Worm (Caenorhabditis elegans): ENCODE measurements around the gene aex-2.

Gene aex-2

DNA sequence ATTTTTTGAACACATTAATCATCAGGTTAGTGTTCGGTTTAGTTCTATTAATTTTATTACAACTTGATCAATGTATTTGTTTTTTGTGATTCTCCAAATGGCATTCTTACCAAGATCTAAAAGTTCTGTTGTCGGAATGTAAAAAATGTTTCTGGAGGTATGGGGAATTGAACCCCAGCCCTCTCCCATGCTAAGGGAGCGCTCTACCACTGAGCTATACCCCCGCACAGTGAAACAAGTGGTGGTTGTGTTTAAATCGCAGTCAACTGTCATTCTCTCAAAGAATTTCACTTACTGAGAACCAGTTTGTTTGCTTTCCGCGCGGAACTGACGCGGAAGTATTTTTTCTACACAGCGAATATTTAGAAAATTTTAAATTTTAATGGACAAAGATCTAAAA is 15.2 kb downstream of the aex-2 start (continued):
- TF ChIP-seq nhr-120 (GFP tag; IDR thresholded peaks at IDR 0.05): 0 out of 2 replicates have a peak, but pooled peaks have one; percentile 25
- peak; percentile 47 for TF ChIP-seq B0035.1 (tag; optimal IDR thresholded peaks at IDR 0.05)
- peak; percentile 41 for TF ChIP-seq dpff-1 (tag; optimal IDR thresholded peaks at IDR 0.05)
- no peak for TF ChIP-seq F37B4.10 (GFP tag; IDR thresholded peaks at IDR 0.05)
- TF ChIP-seq tbx-9 (tag; optimal IDR thresholded peaks at IDR 0.05; ENCODE audit: borderline replicate concordance): no peak
- peak; percentile 18 for TF ChIP-seq F10E7.11 (tag; optimal IDR thresholded peaks at IDR 0.05)
- TF ChIP-seq chd-7 (tag; optimal IDR thresholded peaks at IDR 0.05): peak; percentile 85
- peak; percentile 35 for TF ChIP-seq K12H6.12 (tag; optimal IDR thresholded peaks at IDR 0.05)
- TF ChIP-seq C17E4.6 (GFP tag; IDR thresholded peaks at IDR 0.05): peak; percentile 75; the same call in 1 of the 2 replicates
- TF ChIP-seq nhr-80 (tag; optimal IDR thresholded peaks at IDR 0.05): no peak
- no peak for TF ChIP-seq K11D2.4 (GFP tag; IDR thresholded peaks at IDR 0.05)
- no peak for TF ChIP-seq madf-8 (GFP tag; conservative IDR thresholded peaks at IDR 0.05)
- TF ChIP-seq egl-18 (GFP tag; IDR thresholded peaks at IDR 0.05): no peak
- TF ChIP-seq efl-1 (GFP tag; optimal IDR thresholded peaks at IDR 0.05): no peak
- peak; percentile 77 for TF ChIP-seq pbrm-1 (GFP tag; IDR thresholded peaks at IDR 0.05)
- peak; percentile 65 for TF ChIP-seq athp-1 (tag; optimal IDR thresholded peaks at IDR 0.05)
- peak; percentile 72 for TF ChIP-seq sptf-2 (GFP tag; optimal IDR thresholded peaks at IDR 0.05)
- peak; percentile 84 for TF ChIP-seq mxl-1 (tag; optimal IDR thresholded peaks at IDR 0.05)
- TF ChIP-seq B0261.1 (tag; optimal IDR thresholded peaks at IDR 0.05): peak; percentile 95
- peak; percentile 37 for TF ChIP-seq ceh-27 (GFP tag; optimal IDR thresholded peaks at IDR 0.05)
- TF ChIP-seq hlh-26 (GFP tag; conservative IDR thresholded peaks at IDR 0.05): no peak
- TF ChIP-seq lsl-1 (GFP tag; optimal IDR thresholded peaks at IDR 0.05): no peak
- TF ChIP-seq F22D6.2 (tag; optimal IDR thresholded peaks at IDR 0.05): no peak
- TF ChIP-seq F57A8.1 (GFP tag; optimal IDR thresholded peaks at IDR 0.05): peak; percentile 60
- TF ChIP-seq fkh-3 (tag; optimal IDR thresholded peaks at IDR 0.05): no peak
- peak; percentile 86 for TF ChIP-seq snpc-1.3 (tag; optimal IDR thresholded peaks at IDR 0.05; ENCODE audit: insufficient read depth)
- TF ChIP-seq T26A5.8 (tag; optimal IDR thresholded peaks at IDR 0.05): peak; percentile 78
- no peak for TF ChIP-seq ztf-6 (GFP tag; IDR thresholded peaks at IDR 0.05)
- no peak for TF ChIP-seq bed-2 (GFP tag; IDR thresholded peaks at IDR 0.05)
- TF ChIP-seq hrde-1 (tag; optimal IDR thresholded peaks at IDR 0.05; ENCODE audit: borderline replicate concordance): peak; percentile 68
- TF ChIP-seq xnd-1 (tag; optimal IDR thresholded peaks at IDR 0.05): no peak
- TF ChIP-seq ztf-22 (GFP tag; optimal IDR thresholded peaks at IDR 0.05): no peak
- TF ChIP-seq C06A6.2 (GFP tag; conservative IDR thresholded peaks at IDR 0.05): no peak
- TF ChIP-seq lin-35 (GFP tag; optimal IDR thresholded peaks at IDR 0.05): peak in 1 of 3 experiments; percentile 68
- TF ChIP-seq madf-10 (tag; optimal IDR thresholded peaks at IDR 0.05): peak; percentile 55
- TF ChIP-seq zim-3 (tag; optimal IDR thresholded peaks at IDR 0.05): peak; percentile 69
- peak; percentile 95 for TF ChIP-seq tbp1 (GFP tag; optimal IDR thresholded peaks at IDR 0.05)
- TF ChIP-seq mes-4 (tag; optimal IDR thresholded peaks at IDR 0.05): peak; percentile 49
- TF ChIP-seq pha-4 (tag; optimal IDR thresholded peaks at IDR 0.05): no peak
- TF ChIP-seq nhr-179 (tag; optimal IDR thresholded peaks at IDR 0.05): peak; percentile 67
- peak; percentile 40; the same call in 1 of the 2 replicates for TF ChIP-seq mcd-1 (GFP tag; IDR thresholded peaks at IDR 0.05)
- TF ChIP-seq F49E8.2 (tag; optimal IDR thresholded peaks at IDR 0.05; ENCODE audit: insufficient read depth): peak; percentile 27
- peak; percentile 45 for TF ChIP-seq lin-54 (GFP tag; optimal IDR thresholded peaks at IDR 0.05)
- peak; percentile 49 for TF ChIP-seq snpc-3.4 (tag; optimal IDR thresholded peaks at IDR 0.05)
- peak; percentile 36; the same call in 1 of the 2 replicates for TF ChIP-seq attf-6 (GFP tag; IDR thresholded peaks at IDR 0.05)
- no peak for TF ChIP-seq nfya-1 (tag; optimal IDR thresholded peaks at IDR 0.05; ENCODE audit: borderline replicate concordance, insufficient read depth)
- no peak; the same call in 1 of the 2 replicates for TF ChIP-seq madf-6 (GFP tag; IDR thresholded peaks at IDR 0.05)
- peak; percentile 50 for TF ChIP-seq lin-40 (tag; optimal IDR thresholded peaks at IDR 0.05)

Measured in whole organism, young adult.